Worm (Caenorhabditis elegans) whole organism, L1 larva: ENCODE results near the gene T05C7.9.

Experiments used
- C04F5.9 ChIP-seq: sonication (generic microtip); optimal IDR thresholded peaks from 2 replicates; lab custom pipeline; 2016; ENCODE audit warnings: missing genetic modification characterization, missing compliant biosample characterization
- ama-1 ChIP-seq: fragments of 150-350 bp; optimal IDR thresholded peaks from 2 replicates; lab custom pipeline; 2014
- dpl-1 ChIP-seq, 3 experiments: fragments of 150-350 bp in 2 of 3; sonication (generic microtip) in 1 of 3; optimal IDR thresholded peaks; 2 replicates each; lab custom pipeline; 2014 to 2017; ENCODE audit warnings: missing biosample characterization in 3 of 3, missing genetic modification characterization in 3 of 3, missing genetic modification reagents in 3 of 3
- lin-39 ChIP-seq: fragments of 150-350 bp; optimal IDR thresholded peaks from 2 replicates; lab custom pipeline; 2014; ENCODE audit warnings: missing biosample characterization, missing genetic modification reagents, missing genetic modification characterization
- nhr-76 ChIP-seq: sonication (generic microtip); optimal IDR thresholded peaks from 2 replicates; lab custom pipeline; 2017; ENCODE audit warnings: missing biosample characterization, missing genetic modification characterization
- pqm-1 ChIP-seq: sonication (generic microtip); optimal IDR thresholded peaks from 3 replicates; lab custom pipeline; 2017; ENCODE audit warnings: missing biosample characterization, missing genetic modification characterization
- snpc-4 ChIP-seq: fragments of 150-350 bp; optimal IDR thresholded peaks from 2 replicates; lab custom pipeline; 2014; ENCODE audit warnings: missing biosample characterization, missing genetic modification characterization

ce11 chrIV:89991-90390 lies 10.9 kb downstream of the T05C7.9 start, which contains the start of gene scl-23:
- TF ChIP-seq ama-1 (no peak), nhr-76 (tag; lab: Kevin White, UChicago) (no peak), C04F5.9 (no peak), lin-39 (tag; lab: Kevin White, UChicago) (no peak), pqm-1 (tag; lab: Kevin White, UChicago) (no peak), dpl-1 (GFP tag; optimal IDR thresholded peaks at IDR 0.05; lab: Kevin White, UChicago) (no peak), snpc-4 (tag; lab: Kevin White, UChicago) (no peak)
